Fruit fly (Drosophila melanogaster) whole organism, embryonic: ENCODE measurements around the gene Srp14.

ENCODE experiments used
- CG11093 ChIP-seq: fragments of 200-800 bp; sonication (Bioruptor generic); IDR thresholded peaks from 3 replicates; pipeline ENCODE4 v1.3.6; 2022; ENCODE audit warnings: missing biosample characterization, missing genetic modification characterization
- CG15073 ChIP-seq: fragments of 200-800 bp; sonication (Bioruptor generic); optimal IDR thresholded peaks from 2 replicates; lab custom pipeline; 2016; ENCODE audit warnings: missing biosample characterization, missing genetic modification characterization
- CG17802 ChIP-seq: fragments of 200-800 bp; sonication (Bioruptor generic); optimal IDR thresholded peaks from 2 replicates; lab custom pipeline; 2018; ENCODE audit warnings: missing biosample characterization, mild to moderate bottlenecking, missing genetic modification characterization, moderate library complexity
- CG17829 ChIP-seq: fragments of 200-800 bp; optimal IDR thresholded peaks from 2 replicates; lab custom pipeline; 2019; ENCODE audit warnings: missing biosample characterization, mild to moderate bottlenecking, missing genetic modification characterization, moderate library complexity
- CG17912 ChIP-seq: fragments of 200-800 bp; sonication (Bioruptor generic); optimal IDR thresholded peaks from 2 replicates; lab custom pipeline; 2018; ENCODE audit warnings: missing biosample characterization, mild to moderate bottlenecking, missing genetic modification characterization
- CG2116 ChIP-seq: fragments of 200-800 bp; sonication (Bioruptor generic); optimal IDR thresholded peaks from 3 replicates; lab custom pipeline; 2018; ENCODE audit warnings: missing biosample characterization, mild to moderate bottlenecking, missing genetic modification characterization
- CG2129 ChIP-seq: fragments of 200-800 bp; sonication (Bioruptor generic); IDR thresholded peaks from 2 replicates; pipeline ENCODE4 v1.3.6; 2022; ENCODE audit warnings: missing biosample characterization, missing genetic modification characterization; ENCODE audit not compliant: partially characterized antibody
- CG31365 ChIP-seq: fragments of 200-800 bp; sonication (Bioruptor generic); optimal IDR thresholded peaks from 2 replicates; lab custom pipeline; 2018; ENCODE audit warnings: missing biosample characterization, mild to moderate bottlenecking, missing genetic modification characterization
- CG31388 ChIP-seq: fragments of 200-800 bp; sonication (Bioruptor generic); optimal IDR thresholded peaks from 2 replicates; lab custom pipeline; 2016; ENCODE audit warnings: missing biosample characterization, missing genetic modification characterization
- CG31441 ChIP-seq: fragments of 200-800 bp; sonication (Bioruptor generic); IDR thresholded peaks from 2 replicates; pipeline ENCODE4 v1.3.6; 2022; ENCODE audit warnings: missing biosample characterization, missing genetic modification characterization
- CG4404 ChIP-seq: fragments of 200-800 bp; sonication (Bioruptor generic); IDR thresholded peaks from 2 replicates; pipeline ENCODE4 v1.3.6; 2022; ENCODE audit warnings: missing biosample characterization, missing genetic modification characterization
- CG4854 ChIP-seq: fragments of 200-800 bp; sonication (Bioruptor generic); optimal IDR thresholded peaks from 2 replicates; lab custom pipeline; 2016; ENCODE audit warnings: missing biosample characterization, missing genetic modification characterization, inconsistent platforms
- CG5180 ChIP-seq: fragments of 200-800 bp; sonication (Bioruptor generic); optimal IDR thresholded peaks from 3 replicates; lab custom pipeline; 2017; ENCODE audit warnings: missing biosample characterization, missing genetic modification characterization, mild to moderate bottlenecking, moderate library complexity, missing genetic modification reagents
- CG6654 ChIP-seq: fragments of 200-800 bp; sonication (Bioruptor generic); optimal IDR thresholded peaks from 2 replicates; lab custom pipeline; 2017; ENCODE audit warnings: missing biosample characterization, mild to moderate bottlenecking, missing genetic modification characterization
- CG7357 ChIP-seq: fragments of 200-800 bp; sonication (Bioruptor generic); IDR thresholded peaks from 3 replicates; pipeline ENCODE4 v1.3.6; 2022; ENCODE audit warnings: missing biosample characterization, missing genetic modification characterization
- CG8281 ChIP-seq: fragments of 200-800 bp; sonication (Bioruptor generic); optimal IDR thresholded peaks from 2 replicates; lab custom pipeline; 2018; ENCODE audit warnings: missing biosample characterization, mild to moderate bottlenecking, missing genetic modification characterization, moderate library complexity
- CHES-1-like ChIP-seq: fragments of 200-800 bp; sonication (Bioruptor generic); optimal IDR thresholded peaks from 2 replicates; lab custom pipeline; 2016; ENCODE audit warnings: missing biosample characterization, missing genetic modification characterization
- Max ChIP-seq: fragments of 200-800 bp; sonication (Bioruptor generic); optimal IDR thresholded peaks from 2 replicates; lab custom pipeline; 2016; ENCODE audit warnings: missing biosample characterization, mild to moderate bottlenecking, missing genetic modification characterization
- Oli ChIP-seq: fragments of 200-800 bp; sonication (Bioruptor generic); optimal IDR thresholded peaks from 2 replicates; lab custom pipeline; 2018; ENCODE audit warnings: missing biosample characterization, mild to moderate bottlenecking, missing genetic modification characterization, moderate library complexity
- PHDP ChIP-seq: fragments of 200-800 bp; sonication (Bioruptor generic); optimal IDR thresholded peaks from 3 replicates; lab custom pipeline; 2018; ENCODE audit warnings: missing biosample characterization, mild to moderate bottlenecking, missing genetic modification characterization, moderate library complexity
- Pdp1 ChIP-seq, 2 experiments: fragments of 200-800 bp; sonication (Bioruptor generic); optimal IDR thresholded peaks; 3 replicates each; lab custom pipeline; 2016; ENCODE audit warnings: missing biosample characterization in 2 of 2, missing genetic modification characterization in 2 of 2, mild to moderate bottlenecking in 1 of 2, moderate library complexity in 1 of 2
- Rx ChIP-seq: fragments of 200-800 bp; sonication (Bioruptor generic); IDR thresholded peaks from 2 replicates; pipeline ENCODE4 v1.3.6; 2022; ENCODE audit warnings: missing biosample characterization, missing genetic modification characterization
- Ssrp ChIP-seq: fragments of 200-800 bp; sonication (Bioruptor generic); optimal IDR thresholded peaks from 2 replicates; lab custom pipeline; 2018; ENCODE audit warnings: missing biosample characterization, mild to moderate bottlenecking, missing genetic modification characterization, moderate library complexity
- Stat92E ChIP-seq, 3 experiments: fragments of >200 bp in 2 of 3; fragments of 200-800 bp in 1 of 3; sonication (Bioruptor generic) in 1 of 3; optimal IDR thresholded peaks; 2 replicates each; lab custom pipeline; 2017 to 2019; ENCODE audit warnings: missing biosample characterization in 3 of 3, missing genetic modification characterization in 3 of 3, mild to moderate bottlenecking in 1 of 3, moderate library complexity in 1 of 3
- Vsx1 ChIP-seq: fragments of 200-800 bp; sonication (Bioruptor generic); optimal IDR thresholded peaks from 2 replicates; lab custom pipeline; 2017; ENCODE audit warnings: missing biosample characterization, mild to moderate bottlenecking, missing genetic modification characterization, missing genetic modification reagents
- YL-1 ChIP-seq: fragments of 200-800 bp; sonication (Bioruptor generic); optimal IDR thresholded peaks from 3 replicates; lab custom pipeline; 2017; ENCODE audit warnings: missing biosample characterization, mild to moderate bottlenecking, missing genetic modification characterization
- aop ChIP-seq: fragments of 200-800 bp; sonication (Bioruptor generic); IDR thresholded peaks from 2 replicates; pipeline ENCODE4 v1.3.6; 2022; ENCODE audit warnings: missing biosample characterization, missing genetic modification characterization
- bab2 ChIP-seq: fragments of 200-800 bp; sonication (Bioruptor generic); optimal IDR thresholded peaks from 2 replicates; lab custom pipeline; 2016; ENCODE audit warnings: missing biosample characterization, missing genetic modification characterization
- cas ChIP-seq: fragments of 200-800 bp; sonication (Bioruptor generic); IDR thresholded peaks from 2 replicates; pipeline ENCODE4 v1.3.6; 2022; ENCODE audit warnings: missing biosample characterization, missing genetic modification characterization
- chn ChIP-seq: fragments of 200-800 bp; sonication (Bioruptor generic); optimal IDR thresholded peaks from 2 replicates; lab custom pipeline; 2016; ENCODE audit warnings: missing biosample characterization, missing genetic modification characterization
- corto ChIP-seq: fragments of 200-800 bp; sonication (Bioruptor generic); optimal IDR thresholded peaks from 2 replicates; lab custom pipeline; 2016; ENCODE audit warnings: missing biosample characterization, mild to moderate bottlenecking, missing genetic modification characterization, moderate library complexity
- dpn ChIP-seq, 2 experiments: fragments of 200-800 bp; sonication (Bioruptor generic); optimal IDR thresholded peaks; 3 replicates each; lab custom pipeline; 2016; ENCODE audit warnings: missing biosample characterization in 2 of 2, missing genetic modification characterization in 2 of 2
- esg ChIP-seq: fragments of 200-800 bp; sonication (Bioruptor generic); conservative IDR thresholded peaks from 2 replicates; pipeline ENCODE4 v1.3.6; 2022; ENCODE audit warnings: missing biosample characterization, missing genetic modification characterization
- eve ChIP-seq, 2 experiments: fragments of >200 bp; optimal IDR thresholded peaks; 2 replicates each; lab custom pipeline; 2017; ENCODE audit warnings: missing biosample characterization in 2 of 2, missing genetic modification characterization in 2 of 2
- fd3F ChIP-seq: fragments of 200-800 bp; sonication (Bioruptor generic); optimal IDR thresholded peaks from 2 replicates; lab custom pipeline; 2018; ENCODE audit warnings: missing biosample characterization, mild to moderate bottlenecking, missing genetic modification characterization, moderate library complexity
- fu2 ChIP-seq: fragments of 200-800 bp; sonication (Bioruptor generic); optimal IDR thresholded peaks from 2 replicates; lab custom pipeline; 2016; ENCODE audit warnings: missing biosample characterization, missing genetic modification characterization
- h ChIP-seq: fragments of >200 bp; optimal IDR thresholded peaks from 2 replicates; lab custom pipeline; 2017
- lab ChIP-seq: fragments of 200-800 bp; sonication (Bioruptor generic); optimal IDR thresholded peaks from 3 replicates; lab custom pipeline; 2017; ENCODE audit warnings: missing biosample characterization, missing genetic modification characterization, mild to moderate bottlenecking, moderate library complexity, missing genetic modification reagents
- lov ChIP-seq, 2 experiments: fragments of 200-800 bp in 1 of 2; fragments of >200 bp in 1 of 2; sonication (Bioruptor generic) in 1 of 2; IDR thresholded peaks in 1 of 2; optimal IDR thresholded peaks in 1 of 2; 2 replicates in 1 of 2; 3 replicates in 1 of 2; pipeline versions ENCODE4 v1.3.6 to Lab custom; 2017 to 2022; ENCODE audit warnings: missing biosample characterization in 1 of 2, missing genetic modification characterization in 1 of 2
- pb ChIP-seq: fragments of 200-800 bp; sonication (Bioruptor generic); optimal IDR thresholded peaks from 3 replicates; lab custom pipeline; 2016; ENCODE audit warnings: missing biosample characterization, missing genetic modification characterization
- pho ChIP-seq: fragments of 200-800 bp; sonication (Bioruptor generic); optimal IDR thresholded peaks from 2 replicates; lab custom pipeline; 2016; ENCODE audit warnings: missing biosample characterization, missing genetic modification characterization
- pros ChIP-seq: fragments of 200-800 bp; sonication (Bioruptor generic); optimal IDR thresholded peaks from 3 replicates; lab custom pipeline; 2019; ENCODE audit warnings: missing biosample characterization, mild to moderate bottlenecking, missing genetic modification characterization, moderate library complexity
- psq ChIP-seq: fragments of 200-800 bp; sonication (Bioruptor generic); optimal IDR thresholded peaks from 2 replicates; lab custom pipeline; 2017; ENCODE audit warnings: missing biosample characterization, missing genetic modification characterization
- ssp ChIP-seq: fragments of 200-800 bp; sonication (Bioruptor generic); IDR thresholded peaks from 2 replicates; pipeline ENCODE4 v1.3.6; 2022; ENCODE audit warnings: missing biosample characterization, missing genetic modification characterization
- tgo ChIP-seq: fragments of 200-800 bp; sonication (Bioruptor generic); IDR thresholded peaks from 3 replicates; pipeline ENCODE4 v1.3.6; 2022; ENCODE audit warnings: missing biosample characterization, missing genetic modification characterization
- tx ChIP-seq: fragments of 200-800 bp; sonication (Bioruptor generic); optimal IDR thresholded peaks from 2 replicates; lab custom pipeline; 2016; ENCODE audit warnings: missing biosample characterization, missing genetic modification characterization
- wor ChIP-seq: fragments of 200-800 bp; sonication (Bioruptor generic); IDR thresholded peaks from 2 replicates; pipeline ENCODE4 v1.3.6; 2022; ENCODE audit warnings: missing biosample characterization, missing genetic modification characterization

Gene Srp14

DNA sequence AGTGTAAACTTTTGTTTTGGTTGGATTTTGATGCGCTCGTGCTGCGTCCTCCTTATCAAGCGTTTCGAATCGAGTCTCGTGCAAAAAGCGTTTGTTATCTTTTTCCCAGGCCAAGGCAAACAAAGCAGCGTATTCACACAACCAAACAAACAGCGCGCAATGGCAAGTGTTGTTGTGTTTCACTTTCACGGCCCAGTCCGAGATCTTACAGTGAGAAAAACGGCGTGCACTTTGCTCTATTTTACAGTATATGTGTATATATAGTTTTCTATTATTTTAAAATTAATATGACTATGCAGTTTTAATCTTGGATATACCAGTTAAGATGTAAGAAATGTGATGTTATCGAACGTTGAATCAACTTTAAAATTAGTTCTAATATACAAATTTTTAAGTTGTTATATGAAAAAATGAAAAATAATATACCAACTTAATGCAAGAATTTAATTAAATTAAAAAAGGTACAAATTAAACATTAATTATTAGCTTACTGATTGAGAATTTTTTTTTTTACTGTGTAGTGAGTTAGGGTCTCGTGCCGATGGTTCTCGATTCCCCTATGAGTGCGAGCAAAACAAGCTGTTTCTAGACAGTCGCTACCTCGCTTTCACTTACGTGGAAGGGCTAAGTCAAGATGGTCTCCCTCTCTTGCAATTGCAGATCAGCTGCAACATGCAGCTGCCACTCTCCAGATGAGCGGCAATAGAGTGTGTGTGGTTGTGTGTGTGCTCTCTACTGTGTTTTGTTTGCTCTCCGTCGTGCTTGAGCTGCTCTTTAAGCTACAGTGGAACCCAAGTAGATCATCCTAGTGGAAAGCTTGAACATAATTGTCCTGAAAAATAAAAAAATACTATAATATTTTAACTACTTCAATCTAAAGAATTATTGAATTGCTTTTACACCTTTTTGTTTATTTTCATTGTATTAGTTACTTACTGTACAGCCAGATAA, 14.6 kb downstream of the Srp14 start (continued):
- TF ChIP-seq Stat92E (GFP tag; optimal IDR thresholded peaks at IDR 0.05; lab: Kevin White, UChicago) (peak in 1 of 3 experiments; percentile 88), CG31441 (GFP tag; lab: Robert Waterston, UW) (peak; percentile 95), CG31388 (peak; percentile 55), h (lab: Kevin White, UChicago) (no peak), pho (GFP tag; lab: Kevin White, UChicago) (no peak), CG17912 (GFP tag; lab: Kevin White, UChicago) (no peak), fu2 (GFP tag; lab: Kevin White, UChicago) (no peak), CG2116 (GFP tag; lab: Kevin White, UChicago) (peak; percentile 50), CG11093 (GFP tag; lab: Robert Waterston, UW) (peak; percentile 69; the same call in 2 of the 3 replicates), CG4854 (GFP tag; lab: Kevin White, UChicago) (no peak), esg (peak; percentile 66), lab (GFP tag; lab: Kevin White, UChicago) (peak; percentile 87), pb (GFP tag; lab: Kevin White, UChicago) (no peak), tgo (GFP tag; lab: Robert Waterston, UW) (peak; percentile 84), tx (no peak), CG17829 (peak; percentile 97), CG5180 (GFP tag; lab: Kevin White, UChicago) (peak; percentile 77), Oli (tag; lab: Kevin White, UChicago) (peak; percentile 91), Max (peak; percentile 79), ssp (GFP tag; lab: Robert Waterston, UW) (peak; percentile 81), CG31365 (tag; lab: Kevin White, UChicago) (no peak), Rx (GFP tag; lab: Robert Waterston, UW) (0 out of 2 replicates have a peak, but pooled peaks have one; percentile 32), fd3F (GFP tag; lab: Kevin White, UChicago) (peak; percentile 72), Vsx1 (GFP tag; lab: Kevin White, UChicago) (peak; percentile 73), Pdp1 (GFP tag; optimal IDR thresholded peaks at IDR 0.05; lab: Kevin White, UChicago) (peak in 1 of 2 experiments; percentile 13), CG15073 (no peak), dpn (GFP tag; optimal IDR thresholded peaks at IDR 0.05; lab: Kevin White, UChicago) (peak in 1 of 2 experiments; percentile 77), lov (optimal IDR thresholded peaks at IDR 0.05; lab: Kevin White, UChicago) (no peak), lov (GFP tag; IDR thresholded peaks at IDR 0.05; lab: Robert Waterston, UW) (0 out of 3 replicates have a peak, but pooled peaks have one; percentile 15), CG8281 (tag; lab: Kevin White, UChicago) (peak; percentile 78), Ssrp (tag; lab: Kevin White, UChicago) (peak; percentile 96), CHES-1-like (GFP tag; lab: Kevin White, UChicago) (no peak), CG7357 (peak; percentile 81), corto (GFP tag; lab: Kevin White, UChicago) (no peak), CG4404 (GFP tag; lab: Robert Waterston, UW) (peak; percentile 81), CG2129 (GFP tag; lab: Robert Waterston, UW) (no peak), chn (GFP tag; lab: Kevin White, UChicago) (no peak), pros (GFP tag; lab: Kevin White, UChicago) (peak; percentile 79), PHDP (peak; percentile 93), wor (GFP tag; lab: Robert Waterston, UW) (peak; percentile 86), CG17802 (tag; lab: Kevin White, UChicago) (peak; percentile 47), psq (GFP tag; lab: Kevin White, UChicago) (peak; percentile 62), CG6654 (peak; percentile 68), eve (GFP tag; optimal IDR thresholded peaks at IDR 0.05; lab: Kevin White, UChicago) (no peak), bab2 (peak; percentile 30), YL-1 (peak; percentile 20), aop (GFP tag; lab: Robert Waterston, UW) (no peak), cas (GFP tag; lab: Robert Waterston, UW) (peak; percentile 11; the same call in 1 of the 2 replicates)
